Worm (Caenorhabditis elegans) whole organism, L4 larva: ENCODE data around the gene sre-20.
A peak's percentile ranks its signal among the peaks of the same experiment; 100 is the strongest.

Experiments
- F26F4.8 ChIP-seq: fragments of 200-800 bp; sonication (Bioruptor generic); conservative IDR thresholded peaks from 2 replicates; pipeline ENCODE4 v1.3.6; 2022; ENCODE audit warnings: missing genetic modification characterization, missing compliant biosample characterization
- F37D6.2 ChIP-seq: sonication (generic microtip); optimal IDR thresholded peaks from 2 replicates; lab custom pipeline; 2016; ENCODE audit warnings: mild to moderate bottlenecking, missing genetic modification characterization, missing compliant biosample characterization
- F44E2.7 ChIP-seq: fragments of 200-800 bp; sonication (Bioruptor generic); IDR thresholded peaks from 2 replicates; pipeline ENCODE4 v2.1.2; 2022; ENCODE audit warnings: missing genetic modification characterization, missing compliant biosample characterization
- R02D3.7 ChIP-seq: fragments of 150-350 bp; sonication (generic microtip); optimal IDR thresholded peaks from 3 replicates; lab custom pipeline; 2014; ENCODE audit warnings: missing biosample characterization, missing genetic modification characterization
- Y48G9A.11 ChIP-seq: fragments of 200-800 bp; sonication (Bioruptor generic); IDR thresholded peaks from 2 replicates; pipeline ENCODE4 v1.3.6; 2022; ENCODE audit warnings: missing genetic modification reagents, missing genetic modification characterization, missing compliant biosample characterization
- Y75B8A.6 ChIP-seq: fragments of 200-800 bp; sonication (Bioruptor generic); IDR thresholded peaks from 2 replicates; pipeline ENCODE4 v1.3.6; 2022; ENCODE audit warnings: missing genetic modification reagents, missing genetic modification characterization, missing compliant biosample characterization
- ZK337.2 ChIP-seq: fragments of 200-800 bp; sonication (Bioruptor generic); IDR thresholded peaks from 2 replicates; pipeline ENCODE4 v1.3.6; 2022; ENCODE audit warnings: missing genetic modification reagents, missing genetic modification characterization, missing compliant biosample characterization
- ZK546.5 ChIP-seq, 2 experiments: sonication (generic microtip); optimal IDR thresholded peaks; 2 replicates each; lab custom pipeline; 2017; ENCODE audit warnings: missing biosample characterization in 2 of 2, missing genetic modification characterization in 2 of 2
- aha-1 ChIP-seq: fragments of 150-350 bp; peaks from one replicate; lab custom pipeline; 2014; ENCODE audit warnings: missing biosample characterization, missing genetic modification characterization
- aly-2 ChIP-seq: sonication (generic microtip); optimal IDR thresholded peaks from 2 replicates; lab custom pipeline; 2018; ENCODE audit warnings: missing biosample characterization, missing genetic modification characterization
- ceh-28 ChIP-seq: fragments of 150-350 bp; optimal IDR thresholded peaks from 2 replicates; lab custom pipeline; 2014; ENCODE audit warnings: missing biosample characterization, missing genetic modification reagents, missing genetic modification characterization
- ceh-82 ChIP-seq: sonication (generic microtip); optimal IDR thresholded peaks from 2 replicates; lab custom pipeline; 2017; ENCODE audit warnings: missing biosample characterization, missing genetic modification characterization
- ces-1 ChIP-seq: fragments of 150-350 bp; sonication (generic microtip); optimal IDR thresholded peaks from 4 replicates; lab custom pipeline; 2014; ENCODE audit warnings: missing biosample characterization, missing genetic modification reagents, missing genetic modification characterization
- cey-2 ChIP-seq: sonication (generic microtip); optimal IDR thresholded peaks from 3 replicates; lab custom pipeline; 2017; ENCODE audit warnings: missing genetic modification characterization, mild to moderate bottlenecking, missing compliant biosample characterization, antibody characterized with exemption, borderline replicate concordance; ENCODE audit not compliant: insufficient read depth
- ctbp-1 ChIP-seq: fragments of 200-800 bp; sonication (Bioruptor generic); IDR thresholded peaks from 2 replicates; pipeline ENCODE4 v1.3.6; 2022; ENCODE audit warnings: missing genetic modification reagents, missing genetic modification characterization, missing compliant biosample characterization
- daf-19 ChIP-seq: fragments of 200-800 bp; sonication (Bioruptor generic); conservative IDR thresholded peaks from 2 replicates; pipeline ENCODE4 v1.3.6; 2022; ENCODE audit warnings: missing genetic modification characterization, missing compliant biosample characterization
- dmd-6 ChIP-seq: fragments of 200-800 bp; sonication (Bioruptor generic); IDR thresholded peaks from 2 replicates; pipeline ENCODE4 v1.3.6; 2022; ENCODE audit warnings: missing genetic modification reagents, missing genetic modification characterization, missing compliant biosample characterization
- dmd-8 ChIP-seq: fragments of 200-800 bp; sonication (Bioruptor generic); IDR thresholded peaks from 2 replicates; pipeline ENCODE4 v1.3.6; 2022; ENCODE audit warnings: missing genetic modification characterization, missing compliant biosample characterization
- dmd-9 ChIP-seq: fragments of 200-800 bp; sonication (Bioruptor generic); IDR thresholded peaks from 2 replicates; pipeline ENCODE4 v1.3.6; 2022; ENCODE audit warnings: missing genetic modification reagents, missing genetic modification characterization, missing compliant biosample characterization
- duxl-1 ChIP-seq: sonication (generic microtip); optimal IDR thresholded peaks from 2 replicates; lab custom pipeline; 2016; ENCODE audit warnings: mild to moderate bottlenecking, missing genetic modification characterization, moderate library complexity, missing compliant biosample characterization; ENCODE audit not compliant: poor library complexity
- dve-1 ChIP-seq: sonication (generic microtip); optimal IDR thresholded peaks from 2 replicates; lab custom pipeline; 2017; ENCODE audit warnings: antibody characterized with exemption, mild to moderate bottlenecking, missing genetic modification characterization, missing compliant biosample characterization; ENCODE audit not compliant: insufficient read depth
- egl-27 ChIP-seq: sonication (generic microtip); optimal IDR thresholded peaks from 3 replicates; lab custom pipeline; 2017; ENCODE audit warnings: missing biosample characterization, missing genetic modification reagents, missing genetic modification characterization
- egl-43 ChIP-seq: fragments of 200-800 bp; sonication (Bioruptor generic); IDR thresholded peaks from 2 replicates; pipeline ENCODE4 v1.3.6; 2022; ENCODE audit warnings: missing genetic modification reagents, missing genetic modification characterization, missing compliant biosample characterization
- fkh-10 ChIP-seq: fragments of 150-350 bp; optimal IDR thresholded peaks from 2 replicates; lab custom pipeline; 2014; ENCODE audit warnings: missing biosample characterization, missing genetic modification reagents, missing genetic modification characterization
- hif-1 ChIP-seq, 2 experiments: sonication (generic microtip); optimal IDR thresholded peaks; 2 replicates each; lab custom pipeline; 2016 to 2017; ENCODE audit warnings: missing compliant biosample characterization in 2 of 2, missing genetic modification characterization in 2 of 2, missing genetic modification reagents in 2 of 2, missing genotype in 2 of 2, mild to moderate bottlenecking in 1 of 2
- hlh-11 ChIP-seq: fragments of 200-800 bp; sonication (Bioruptor generic); optimal IDR thresholded peaks from 2 replicates; lab custom pipeline; 2018; ENCODE audit warnings: mild to moderate bottlenecking, missing genetic modification characterization, missing compliant biosample characterization
- lin-1 ChIP-seq: fragments of 200-800 bp; sonication (Bioruptor generic); IDR thresholded peaks from 2 replicates; pipeline ENCODE4 v1.3.6; 2022; ENCODE audit warnings: missing genetic modification reagents, missing genetic modification characterization, missing compliant biosample characterization
- lin-13 ChIP-seq: fragments of 150-350 bp; optimal IDR thresholded peaks from 2 replicates; lab custom pipeline; 2014; ENCODE audit warnings: missing biosample characterization, missing genetic modification reagents, missing genetic modification characterization
- madf-9 ChIP-seq: fragments of 200-800 bp; sonication (Bioruptor generic); conservative IDR thresholded peaks from 2 replicates; pipeline ENCODE4 v1.3.6; 2022; ENCODE audit warnings: missing genetic modification reagents, missing genetic modification characterization, missing compliant biosample characterization
- mdl-1 ChIP-seq, 2 experiments: fragments of 150-350 bp in 1 of 2; sonication (generic microtip) in 1 of 2; optimal IDR thresholded peaks; 2 replicates each; lab custom pipeline; 2014 to 2017; ENCODE audit warnings: missing biosample characterization in 2 of 2, missing genetic modification characterization in 2 of 2
- mep-1 ChIP-seq: fragments of 150-350 bp; sonication (generic microtip); optimal IDR thresholded peaks from 3 replicates; lab custom pipeline; 2014; ENCODE audit warnings: missing biosample characterization, missing genetic modification characterization
- mes-2 ChIP-seq: sonication (generic microtip); optimal IDR thresholded peaks from 2 replicates; lab custom pipeline; 2016; ENCODE audit warnings: missing genotype, mild to moderate bottlenecking, missing genetic modification characterization, missing compliant biosample characterization; ENCODE audit not compliant: poor library complexity, severe bottlenecking
- nhr-10 ChIP-seq: fragments of 150-350 bp; optimal IDR thresholded peaks from 2 replicates; lab custom pipeline; 2014; ENCODE audit warnings: missing biosample characterization, missing genetic modification characterization
- nhr-11 ChIP-seq: fragments of 150-350 bp; optimal IDR thresholded peaks from 2 replicates; lab custom pipeline; 2014; ENCODE audit warnings: missing biosample characterization, missing genetic modification characterization
- nhr-28 ChIP-seq: fragments of 150-350 bp; optimal IDR thresholded peaks from 2 replicates; lab custom pipeline; 2014; ENCODE audit warnings: missing biosample characterization, missing genetic modification characterization
- nhr-77 ChIP-seq: fragments of 150-350 bp; optimal IDR thresholded peaks from 2 replicates; lab custom pipeline; 2014; ENCODE audit warnings: missing biosample characterization, missing genetic modification characterization
- pqm-1 ChIP-seq: sonication (generic microtip); optimal IDR thresholded peaks from 2 replicates; lab custom pipeline; 2017; ENCODE audit warnings: missing biosample characterization, missing genetic modification characterization
- saeg-2 ChIP-seq: fragments of 200-800 bp; sonication (Bioruptor generic); IDR thresholded peaks from 2 replicates; pipeline ENCODE4 v1.3.6; 2022; ENCODE audit warnings: missing genetic modification reagents, missing genetic modification characterization, missing compliant biosample characterization
- set-16 ChIP-seq: fragments of 200-800 bp; sonication (Bioruptor generic); IDR thresholded peaks from 2 replicates; pipeline ENCODE4 v1.3.6; 2022; ENCODE audit warnings: missing genetic modification reagents, missing genetic modification characterization, missing compliant biosample characterization
- snpc-1.2 ChIP-seq: fragments of 200-800 bp; sonication (Bioruptor generic); IDR thresholded peaks from 2 replicates; pipeline ENCODE4 v1.3.6; 2022; ENCODE audit warnings: missing genetic modification reagents, missing genetic modification characterization, missing compliant biosample characterization
- snpc-4 ChIP-seq: fragments of 150-350 bp; optimal IDR thresholded peaks from 2 replicates; lab custom pipeline; 2014; ENCODE audit warnings: missing biosample characterization, missing genetic modification characterization
- unc-62 ChIP-seq, 3 experiments: fragments of 150-350 bp in 1 of 3; sonication (generic microtip); optimal IDR thresholded peaks in 2 of 3; peaks in 1 of 3; 1 replicate in 1 of 3; 2 replicates in 2 of 3; lab custom pipeline; 2014 to 2017; ENCODE audit warnings: missing biosample characterization in 3 of 3, missing genetic modification characterization in 3 of 3, missing genetic modification reagents in 3 of 3, missing genotype in 1 of 3
- vab-7 ChIP-seq: fragments of 200-800 bp; sonication (Bioruptor generic); IDR thresholded peaks from 2 replicates; pipeline ENCODE4 v1.3.6; 2022; ENCODE audit warnings: missing genetic modification reagents, missing genetic modification characterization, missing compliant biosample characterization
- zfp-2 ChIP-seq: sonication (generic microtip); optimal IDR thresholded peaks from 2 replicates; lab custom pipeline; 2016; ENCODE audit warnings: mild to moderate bottlenecking, missing genetic modification characterization, missing compliant biosample characterization
- zfp-3 ChIP-seq: fragments of 200-800 bp; sonication (Bioruptor generic); conservative IDR thresholded peaks from 2 replicates; pipeline ENCODE4 v1.3.6; 2022; ENCODE audit warnings: missing genetic modification reagents, missing genetic modification characterization, missing compliant biosample characterization
- ztf-7 ChIP-seq: fragments of 150-350 bp; optimal IDR thresholded peaks from 2 replicates; lab custom pipeline; 2014; ENCODE audit warnings: missing biosample characterization, missing genetic modification characterization

The sre-20 gene

DNA sequence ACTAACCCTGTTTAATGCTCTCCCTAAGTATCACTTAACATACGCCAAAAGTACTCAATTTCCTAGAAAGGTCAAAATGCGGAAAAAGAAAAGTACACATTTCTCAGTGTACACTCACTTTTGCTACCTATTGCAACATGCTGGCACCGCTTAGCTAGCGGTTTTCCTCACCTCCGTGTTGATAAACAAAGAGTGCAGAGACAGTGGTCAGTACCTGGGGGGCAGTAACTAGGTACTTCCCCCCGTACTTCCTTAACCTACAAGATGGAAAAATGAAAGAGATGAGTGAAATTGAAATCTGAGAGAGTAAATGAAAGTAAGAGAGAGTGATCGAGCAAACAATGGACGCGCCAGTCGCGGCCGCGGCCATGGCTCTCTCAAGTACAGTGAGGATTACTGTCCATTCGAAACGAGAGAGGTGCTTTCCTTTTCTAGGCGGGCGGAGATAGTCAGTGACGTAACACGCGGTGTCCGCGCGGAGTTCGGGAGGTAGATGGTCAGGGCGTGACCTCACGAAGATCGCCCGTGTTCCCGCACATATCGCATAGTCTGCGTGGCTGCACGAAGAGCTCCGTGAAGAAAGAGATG lies 48.5 kb downstream of the sre-20 start, which contains the start of gene cky-1:
Gene cky-1 (plus strand): TSS at position 538 of the 588 bp plus-strand sequence.
- TF ChIP-seq ctbp-1 (GFP tag; lab: Robert Waterston, UW) = no peak
- TF ChIP-seq R02D3.7 (tag; lab: Kevin White, UChicago) = no peak
- TF ChIP-seq daf-19 (GFP tag; lab: Robert Waterston, UW) = 0 out of 2 replicates have a peak, but pooled peaks have one; percentile 59
- no peak for TF ChIP-seq nhr-11 (tag; lab: Kevin White, UChicago)
- peak; percentile 58; the same call in 1 of the 2 replicates for TF ChIP-seq set-16
- TF ChIP-seq egl-27 = no peak
- TF ChIP-seq hlh-11 = peak; percentile 8

DNA sequence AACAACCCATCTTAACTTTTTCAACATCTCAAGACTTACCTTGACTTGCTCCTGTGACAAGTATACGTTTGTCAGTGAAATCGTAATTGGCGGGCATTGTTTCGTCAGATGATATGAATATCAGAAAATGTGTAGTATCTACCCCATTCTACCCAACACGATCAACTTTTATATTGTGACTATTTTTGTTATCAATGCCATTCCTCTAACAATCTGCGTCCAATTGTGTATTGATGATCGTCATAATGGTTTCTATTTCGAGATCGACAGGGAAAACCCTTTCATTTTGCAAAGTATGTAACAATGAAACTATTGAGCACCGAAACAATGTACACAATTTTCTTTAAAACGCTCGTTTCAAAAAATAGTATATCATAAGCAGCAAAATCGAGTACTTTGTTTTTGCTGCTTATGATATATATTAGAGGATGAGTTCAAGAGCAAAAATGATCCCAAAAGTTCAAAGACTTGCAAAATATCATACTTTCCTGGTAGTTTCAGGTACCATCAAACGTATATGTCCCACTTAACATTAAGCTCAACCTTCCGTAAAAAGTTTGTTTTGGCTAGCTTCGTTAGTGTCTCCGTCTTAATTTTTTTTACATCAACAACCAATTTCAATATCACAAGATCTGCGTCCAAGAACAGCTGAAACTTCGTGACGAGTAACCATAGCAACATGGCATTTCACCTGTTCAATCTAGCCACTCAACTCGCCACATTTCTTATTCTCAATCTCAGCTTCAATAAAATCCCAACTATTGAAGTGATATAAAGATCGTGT lies 51.1 kb downstream of the sre-20 start, which contains the start of the genes dhs-21 and xbx-9:
Gene dhs-21 (minus strand): TSS at position 181 of the 784 bp plus-strand sequence.
Gene xbx-9 (plus strand): TSS at position 734 of the 784 bp plus-strand sequence.
- TF ChIP-seq F37D6.2 (tag; lab: Kevin White, UChicago) (no peak), unc-62 (GFP tag; optimal IDR thresholded peaks at IDR 0.05 in 1 of 2; lab: Kevin White, UChicago) (peak in 1 of 2 experiments; percentile 95), unc-62 (tag; optimal IDR thresholded peaks at IDR 0.05; lab: Kevin White, UChicago) (no peak), nhr-77 (tag; lab: Kevin White, UChicago) (peak; percentile 51), ztf-7 (tag; lab: Kevin White, UChicago) (peak; percentile 49), zfp-3 (no peak), mep-1 (no peak), lin-1 (GFP tag; lab: Robert Waterston, UW) (0 out of 2 replicates have a peak, but pooled peaks have one; percentile 17), mdl-1 (tag; optimal IDR thresholded peaks at IDR 0.05; lab: Kevin White, UChicago) (no peak), lin-13 (GFP tag; lab: Kevin White, UChicago) (no peak), ceh-82 (tag; lab: Kevin White, UChicago) (no peak), ceh-28 (tag; lab: Kevin White, UChicago) (no peak), ZK546.5 (tag; optimal IDR thresholded peaks at IDR 0.05; lab: Kevin White, UChicago) (no peak), egl-27 (no peak), Y75B8A.6 (GFP tag; lab: Robert Waterston, UW) (no peak), saeg-2 (GFP tag; lab: Robert Waterston, UW) (no peak), F44E2.7 (no peak), egl-43 (no peak), dmd-6 (GFP tag; lab: Robert Waterston, UW) (peak; percentile 53), dve-1 (tag; lab: Kevin White, UChicago) (peak; percentile 64), aha-1 (no peak), set-16 (no peak), zfp-2 (tag; lab: Kevin White, UChicago) (no peak), nhr-10 (tag; lab: Kevin White, UChicago) (peak; percentile 30), hif-1 (tag; optimal IDR thresholded peaks at IDR 0.05; lab: Kevin White, UChicago) (no peak), snpc-4 (no peak), ces-1 (GFP tag; lab: Kevin White, UChicago) (no peak), madf-9 (no peak), pqm-1 (tag; lab: Kevin White, UChicago) (peak; percentile 65), dmd-9 (GFP tag; lab: Robert Waterston, UW) (no peak), vab-7 (GFP tag; lab: Robert Waterston, UW) (no peak), Y48G9A.11 (GFP tag; lab: Robert Waterston, UW) (no peak), snpc-1.2 (GFP tag; lab: Robert Waterston, UW) (no peak), cey-2 (tag; lab: Kevin White, UChicago) (no peak), mes-2 (tag; lab: Kevin White, UChicago) (peak; percentile 19), F26F4.8 (GFP tag; lab: Robert Waterston, UW) (no peak), hlh-11 (peak; percentile 54), aly-2 (no peak), nhr-28 (tag; lab: Kevin White, UChicago) (peak; percentile 92), dmd-8 (GFP tag; lab: Robert Waterston, UW) (no peak), fkh-10 (no peak), duxl-1 (tag; lab: Kevin White, UChicago) (no peak), ZK337.2 (GFP tag; lab: Robert Waterston, UW) (no peak)
